Worm (Caenorhabditis elegans): Measurements from ENCODE around the gene nipa-1.

nipa-1 gene

ce11 chrIII:3154968-3155367 lies 28.0 kb upstream of the nipa-1 start, which contains the start of gene C44B11.1:
Gene C44B11.1, plus strand, starts transcription at chrIII:3155268.
- TF ChIP-seq F10E7.11 (tag; optimal IDR thresholded peaks at IDR 0.05): no peak

ce11 chrIII:3152848-3153247 lies 25.9 kb upstream of the nipa-1 start, which contains the start of gene C44B11.6:
Gene C44B11.6, plus strand, starts transcription at chrIII:3153148.
- TF ChIP-seq D2030.7 (GFP tag; IDR thresholded peaks at IDR 0.05): no peak
- TF ChIP-seq ccch-3 (GFP tag; optimal IDR thresholded peaks at IDR 0.05): no peak
- TF ChIP-seq hmg-20 (GFP tag; IDR thresholded peaks at IDR 0.05): no peak
- no peak for TF ChIP-seq mcd-1 (GFP tag; IDR thresholded peaks at IDR 0.05)
- no peak for TF ChIP-seq F23B12.7 (tag; optimal IDR thresholded peaks at IDR 0.05; ENCODE audit: insufficient read depth)
- no peak for TF ChIP-seq F49E8.2 (tag; optimal IDR thresholded peaks at IDR 0.05; ENCODE audit: insufficient read depth)
- no peak for TF ChIP-seq F22D6.2 (tag; optimal IDR thresholded peaks at IDR 0.05)
- TF ChIP-seq bed-1 (GFP tag; IDR thresholded peaks at IDR 0.05): no peak
- TF ChIP-seq rcor-1 (GFP tag; IDR thresholded peaks at IDR 0.05): no peak
- TF ChIP-seq mel-28 (tag; optimal IDR thresholded peaks at IDR 0.05; ENCODE audit: borderline replicate concordance): no peak
- no peak for TF ChIP-seq tbp1 (GFP tag; optimal IDR thresholded peaks at IDR 0.05)
- no peak for TF ChIP-seq F33H1.4 (GFP tag; IDR thresholded peaks at IDR 0.05)
- no peak for TF ChIP-seq nfya-1 (tag; optimal IDR thresholded peaks at IDR 0.05; ENCODE audit: borderline replicate concordance, insufficient read depth)
- TF ChIP-seq nhr-90 (tag; optimal IDR thresholded peaks at IDR 0.05): no peak
- no peak for TF ChIP-seq ceh-79 (tag; optimal IDR thresholded peaks at IDR 0.05)

ce11 chrIII:3143657-3144056 lies 16.7 kb upstream of the nipa-1 start, which contains the start of gene C44B11.4:
Gene C44B11.4, minus strand, starts transcription at chrIII:3143757.
- no peak for TF ChIP-seq ceh-79 (tag; optimal IDR thresholded peaks at IDR 0.05)
- TF ChIP-seq Y56A3A.18 (GFP tag; IDR thresholded peaks at IDR 0.05): no peak

- no peak for TF ChIP-seq ets-4 (GFP tag; optimal IDR thresholded peaks at IDR 0.05)
- TF ChIP-seq F52B5.7 (tag; optimal IDR thresholded peaks at IDR 0.05): no peak
- no peak for TF ChIP-seq egl-44 (GFP tag; IDR thresholded peaks at IDR 0.05)
- TF ChIP-seq ceh-40 (GFP tag; IDR thresholded peaks at IDR 0.05): no peak
- TF ChIP-seq attf-5 (GFP tag; optimal IDR thresholded peaks at IDR 0.05): no peak
- no peak for TF ChIP-seq lin-40 (tag; optimal IDR thresholded peaks at IDR 0.05)
- no peak for TF ChIP-seq lin-35 (GFP tag; optimal IDR thresholded peaks at IDR 0.05)
- no peak for TF ChIP-seq ztf-6 (GFP tag; IDR thresholded peaks at IDR 0.05)
- no peak for TF ChIP-seq F57C9.4 (tag; optimal IDR thresholded peaks at IDR 0.05)
- TF ChIP-seq nhr-90 (tag; optimal IDR thresholded peaks at IDR 0.05): no peak
- TF ChIP-seq aptf-2 (GFP tag; conservative IDR thresholded peaks at IDR 0.05): no peak
- no peak for TF ChIP-seq lin-54 (GFP tag; optimal IDR thresholded peaks at IDR 0.05)
- no peak for TF ChIP-seq hlh-12 (tag; optimal IDR thresholded peaks at IDR 0.05)
- no peak for TF ChIP-seq ceh-91 (GFP tag; IDR thresholded peaks at IDR 0.05)
Measured at ce11 chrIII:3142078-3142477, 15.2 kb upstream of the nipa-1 start.

ce11 chrIII:3140227-3140626 lies 13.3 kb upstream of the nipa-1 start:
- TF ChIP-seq zim-3 (tag; optimal IDR thresholded peaks at IDR 0.05) (no peak), mel-28 (tag; optimal IDR thresholded peaks at IDR 0.05; ENCODE audit: borderline replicate concordance) (no peak), lin-40 (tag; optimal IDR thresholded peaks at IDR 0.05) (no peak), ama-1 (optimal IDR thresholded peaks at IDR 0.05) (no peak), ama-1 (GFP tag; optimal IDR thresholded peaks at IDR 0.05) (no peak), Y56A3A.18 (GFP tag; IDR thresholded peaks at IDR 0.05) (no peak), Y53G8AR.9 (GFP tag; conservative IDR thresholded peaks at IDR 0.05) (no peak)
